Worm (Caenorhabditis elegans) whole organism, dauer: ENCODE data around the gene tbc-10.

ENCODE experiments used
- unc-62 ChIP-seq: sonication (generic microtip); optimal IDR thresholded peaks from 2 replicates; lab custom pipeline; 2017; ENCODE audit warnings: missing biosample characterization, missing genetic modification reagents, missing genetic modification characterization

Gene tbc-10

ce11 chrIII:982961-983360, at the start of gene tbc-10:
TSS of gene tbc-10 (plus strand) at chrIII:983261.
- no peak for TF ChIP-seq unc-62 (GFP tag; lab: Kevin White, UChicago)

ce11 chrIII:936037-936507, 47.0 kb upstream of the tbc-10 start, which contains the start of gene fbxa-55:
TSS of gene fbxa-55 (minus strand) at chrIII:936087.
- no peak for TF ChIP-seq unc-62 (GFP tag; lab: Kevin White, UChicago)

ce11 chrIII:937961-938360, 45.1 kb upstream of the tbc-10 start, which contains the start of gene fbxa-56:
TSS of gene fbxa-56 (minus strand) at chrIII:938061.
- no peak for TF ChIP-seq unc-62 (GFP tag; lab: Kevin White, UChicago)

ce11 chrIII:938569-938968, 44.5 kb upstream of the tbc-10 start, which contains the start of gene fbxa-22:
TSS of gene fbxa-22 (plus strand) at chrIII:938869.
- TF ChIP-seq unc-62 (GFP tag; lab: Kevin White, UChicago) = no peak

ce11 chrIII:941958-942357, 41.1 kb upstream of the tbc-10 start:
- TF ChIP-seq unc-62 (GFP tag; lab: Kevin White, UChicago) = no peak

- no peak for TF ChIP-seq unc-62 (GFP tag; lab: Kevin White, UChicago)
These were observed 39.6 kb upstream of the tbc-10 start, which contains the start of gene fbxa-59 for ce11 chrIII:943426-943927. TSS of gene fbxa-59 (minus strand) at chrIII:943476.

ce11 chrIII:946250-946725, 36.8 kb upstream of the tbc-10 start, which contains the start of gene fbxa-60:
TSS of gene fbxa-60 (minus strand) at chrIII:946300.
- no peak for TF ChIP-seq unc-62 (GFP tag; lab: Kevin White, UChicago)

ce11 chrIII:950472-950871, 32.6 kb upstream of the tbc-10 start, which contains the start of the genes fbxa-67 and fbxa-11:
TSS of gene fbxa-67 (minus strand) at chrIII:950670.
TSS of gene fbxa-11 (plus strand) at chrIII:950869.
- no peak for TF ChIP-seq unc-62 (GFP tag; lab: Kevin White, UChicago)

- TF ChIP-seq unc-62 (GFP tag; lab: Kevin White, UChicago) = no peak
These were observed 30.9 kb upstream of the tbc-10 start, which contains the start of gene fbxa-10 for ce11 chrIII:952184-952583. TSS of gene fbxa-10 (plus strand) at chrIII:952390.

- TF ChIP-seq unc-62 (GFP tag; lab: Kevin White, UChicago) = no peak
These were observed 28.5 kb upstream of the tbc-10 start, which contains the start of the genes T12B5.15 and T12B5.14 for ce11 chrIII:954553-954952. TSS of gene T12B5.15 (minus strand) at chrIII:954653. TSS of gene T12B5.14 (plus strand) at chrIII:954873.

- no peak for TF ChIP-seq unc-62 (GFP tag; lab: Kevin White, UChicago)
These were observed 27.1 kb upstream of the tbc-10 start, which contains the start of gene fbxa-54 for ce11 chrIII:955981-956380. TSS of gene fbxa-54 (plus strand) at chrIII:956334.

ce11 chrIII:961948-962347, 21.1 kb upstream of the tbc-10 start, which contains the start of gene fbxa-51:
TSS of gene fbxa-51 (plus strand) at chrIII:962269.
- TF ChIP-seq unc-62 (GFP tag; lab: Kevin White, UChicago) = no peak

- no peak for TF ChIP-seq unc-62 (GFP tag; lab: Kevin White, UChicago)
These were observed 18.4 kb upstream of the tbc-10 start for ce11 chrIII:964637-965036.

ce11 chrIII:966259-966658, 16.8 kb upstream of the tbc-10 start:
- TF ChIP-seq unc-62 (GFP tag; lab: Kevin White, UChicago) = no peak

ce11 chrIII:970928-971327, 12.1 kb upstream of the tbc-10 start:
- no peak for TF ChIP-seq unc-62 (GFP tag; lab: Kevin White, UChicago)

- no peak for TF ChIP-seq unc-62 (GFP tag; lab: Kevin White, UChicago)
These were observed 4.2 kb upstream of the tbc-10 start for ce11 chrIII:978889-979288.

- TF ChIP-seq unc-62 (GFP tag; lab: Kevin White, UChicago) = no peak
These were observed 1.1 kb upstream of the tbc-10 start for ce11 chrIII:981960-982359.
